Worm (Caenorhabditis elegans) whole organism, early embryonic: ENCODE measurements around the gene srz-6.

Experiments used
- B0310.2 ChIP-seq: sonication (generic microtip); optimal IDR thresholded peaks from 2 replicates; lab custom pipeline; 2016; ENCODE audit warnings: mild to moderate bottlenecking, missing genetic modification characterization, missing compliant biosample characterization
- F13C5.2 ChIP-seq: sonication (generic microtip); optimal IDR thresholded peaks from 2 replicates; lab custom pipeline; 2017; ENCODE audit warnings: mild to moderate bottlenecking, missing genetic modification characterization, inconsistent platforms, missing compliant biosample characterization
- aly-1 ChIP-seq: sonication (generic microtip); optimal IDR thresholded peaks from 2 replicates; lab custom pipeline; 2016; ENCODE audit warnings: missing genetic modification characterization, missing compliant biosample characterization
- ama-1 ChIP-seq: fragments of 150-350 bp; optimal IDR thresholded peaks from 2 replicates; lab custom pipeline; 2014
- ceh-13 ChIP-seq: fragments of 200-800 bp; sonication (Bioruptor generic); optimal IDR thresholded peaks from 2 replicates; lab custom pipeline; 2018; ENCODE audit warnings: mild to moderate bottlenecking, missing genetic modification characterization, missing compliant biosample characterization
- ceh-36 ChIP-seq: sonication (generic microtip); optimal IDR thresholded peaks from 2 replicates; lab custom pipeline; 2016; ENCODE audit warnings: missing genetic modification characterization, inconsistent platforms, missing compliant biosample characterization
- ets-7 ChIP-seq: sonication (generic microtip); optimal IDR thresholded peaks from 2 replicates; lab custom pipeline; 2016; ENCODE audit warnings: missing genotype, missing genetic modification characterization, missing compliant biosample characterization
- flt-1 ChIP-seq: fragments of 200-800 bp; sonication (Bioruptor generic); IDR thresholded peaks from 2 replicates; pipeline ENCODE4 v1.3.6; 2022; ENCODE audit warnings: missing genetic modification characterization, missing compliant biosample characterization
- hmbx-1 ChIP-seq: sonication (generic microtip); optimal IDR thresholded peaks from 2 replicates; lab custom pipeline; 2016; ENCODE audit warnings: mild to moderate bottlenecking, missing genetic modification characterization, missing compliant biosample characterization
- hmg-4 ChIP-seq: fragments of 200-800 bp; sonication (Bioruptor generic); optimal IDR thresholded peaks from 2 replicates; lab custom pipeline; 2018; ENCODE audit warnings: mild to moderate bottlenecking, missing genetic modification characterization, missing compliant biosample characterization
- hnd-1 ChIP-seq: sonication (generic microtip); optimal IDR thresholded peaks from 2 replicates; lab custom pipeline; 2016; ENCODE audit warnings: missing genetic modification characterization, missing compliant biosample characterization
- pes-1 ChIP-seq: fragments of 200-800 bp; sonication (Bioruptor generic); IDR thresholded peaks from 2 replicates; pipeline ENCODE4 v1.3.6; 2022; ENCODE audit warnings: missing genetic modification reagents, missing genetic modification characterization, missing compliant biosample characterization
- scrt-1 ChIP-seq: fragments of 200-800 bp; sonication (Bioruptor generic); IDR thresholded peaks from 2 replicates; pipeline ENCODE4 v1.3.6; 2022; ENCODE audit warnings: missing genetic modification characterization, missing compliant biosample characterization
- sea-1 ChIP-seq: fragments of 200-800 bp; sonication (Bioruptor generic); conservative IDR thresholded peaks from 2 replicates; pipeline ENCODE4 v1.3.6; 2022; ENCODE audit warnings: missing genetic modification characterization, missing compliant biosample characterization
- tbx-11 ChIP-seq: fragments of 200-800 bp; sonication (Bioruptor generic); IDR thresholded peaks from 2 replicates; pipeline ENCODE4 v1.3.6; 2022; ENCODE audit warnings: missing genetic modification characterization, missing compliant biosample characterization
- tbx-37 ChIP-seq: fragments of 200-800 bp; sonication (Bioruptor generic); conservative IDR thresholded peaks from 2 replicates; pipeline ENCODE4 v1.3.6; 2022; ENCODE audit warnings: missing genetic modification reagents, missing genetic modification characterization, missing compliant biosample characterization
- tra-4 ChIP-seq: sonication (generic microtip); optimal IDR thresholded peaks from 2 replicates; lab custom pipeline; 2017; ENCODE audit warnings: missing genetic modification characterization, missing compliant biosample characterization

Gene srz-6

ce11 chrII:12491936-12492335 is at the start of gene srz-6:
TSS of gene srz-6 (plus strand) at chrII:12492236.
- TF ChIP-seq hmg-4 (GFP tag; lab: Kevin White, UChicago) (no peak), ceh-36 (no peak), flt-1 (no peak), hmbx-1 (tag; lab: Kevin White, UChicago) (no peak), hnd-1 (no peak), aly-1 (tag; lab: Kevin White, UChicago) (no peak), ets-7 (tag; lab: Kevin White, UChicago) (no peak), ama-1 (no peak)

DNA sequence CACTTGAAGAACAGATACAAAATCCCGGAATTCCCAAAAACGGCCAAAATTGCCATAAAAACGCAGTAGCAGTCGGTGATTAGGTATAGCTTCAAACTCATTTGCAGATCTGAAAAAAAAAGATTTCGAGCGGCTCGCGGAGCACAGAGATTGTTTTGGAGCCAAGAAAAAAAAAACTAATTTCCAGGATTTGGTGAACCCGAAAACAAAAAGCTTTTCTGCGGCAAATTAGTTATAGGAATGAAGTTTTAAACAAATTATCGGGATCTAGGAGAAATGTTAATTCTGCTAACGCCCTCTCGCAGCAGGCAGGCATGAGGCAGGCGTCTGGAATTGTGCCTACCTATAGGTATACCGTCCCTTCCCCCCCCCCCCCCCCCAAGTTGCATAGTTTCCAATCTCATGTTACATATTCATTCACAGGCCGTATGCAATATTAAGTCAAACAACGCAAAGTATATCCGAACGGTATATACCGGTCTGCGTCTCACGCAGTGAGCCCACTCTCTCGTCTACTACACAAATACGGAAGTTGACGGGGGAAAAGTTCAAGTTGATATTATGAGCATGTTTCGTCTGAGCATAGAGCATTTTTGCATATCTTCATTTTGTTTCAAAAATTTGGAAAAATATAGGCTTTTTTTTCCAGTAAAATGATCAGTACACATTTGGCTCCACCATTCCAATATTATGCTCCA is 47.2 kb upstream of the srz-6 start, which contains the start of the genes W05H5.1 and pitr-6:
W05H5.1 (minus strand) TSS at position 101 of the 698 bp plus-strand sequence.
pitr-6 (plus strand) TSS at position 648 of the 698 bp plus-strand sequence.
- no peak for TF ChIP-seq hmbx-1 (tag; lab: Kevin White, UChicago)
- no peak for TF ChIP-seq tbx-11 (GFP tag; lab: Robert Waterston, UW)
- no peak for TF ChIP-seq aly-1 (tag; lab: Kevin White, UChicago)
- TF ChIP-seq ceh-13 (GFP tag; lab: Kevin White, UChicago), result no peak
- no peak for TF ChIP-seq sea-1 (GFP tag; lab: Robert Waterston, UW)
- no peak for TF ChIP-seq flt-1
- no peak for TF ChIP-seq ets-7 (tag; lab: Kevin White, UChicago)

DNA sequence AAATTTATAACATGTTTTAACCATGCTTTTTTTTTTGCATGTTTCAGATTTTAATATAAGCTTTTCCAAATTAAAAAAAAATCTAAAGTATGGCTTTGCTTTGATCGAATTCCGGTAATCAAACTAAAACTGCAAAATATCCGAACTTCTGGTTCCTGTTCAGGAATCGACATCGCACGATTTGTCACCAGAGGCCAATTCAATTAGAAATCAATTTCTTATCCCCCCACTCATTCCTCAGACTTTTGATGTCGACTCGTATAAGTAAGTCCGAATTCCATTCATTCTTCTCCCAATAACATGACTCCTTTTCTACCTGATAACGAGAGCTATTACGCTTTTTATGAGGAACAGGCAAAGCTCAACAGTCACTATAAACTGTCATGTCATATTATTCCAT is 43.8 kb upstream of the srz-6 start, which contains the start of gene srh-27:
srh-27 (plus strand) TSS at position 301 of the 400 bp plus-strand sequence.
- TF ChIP-seq tra-4 (tag; lab: Kevin White, UChicago), result no peak
- TF ChIP-seq hnd-1, result no peak
- no peak for TF ChIP-seq hmg-4 (GFP tag; lab: Kevin White, UChicago)
- TF ChIP-seq ama-1, result no peak
- TF ChIP-seq pes-1 (GFP tag; lab: Robert Waterston, UW), result no peak
- TF ChIP-seq tbx-37 (GFP tag; lab: Robert Waterston, UW), result no peak
- TF ChIP-seq tbx-11 (GFP tag; lab: Robert Waterston, UW), result no peak
- no peak for TF ChIP-seq ceh-36
- no peak for TF ChIP-seq ceh-13 (GFP tag; lab: Kevin White, UChicago)
- no peak for TF ChIP-seq F13C5.2
- TF ChIP-seq flt-1, result no peak
- no peak for TF ChIP-seq hmbx-1 (tag; lab: Kevin White, UChicago)
- TF ChIP-seq scrt-1 (GFP tag; lab: Robert Waterston, UW), result no peak
- TF ChIP-seq B0310.2 (tag; lab: Kevin White, UChicago), result no peak
- TF ChIP-seq aly-1 (tag; lab: Kevin White, UChicago), result no peak
- TF ChIP-seq ets-7 (tag; lab: Kevin White, UChicago), result no peak
- no peak for TF ChIP-seq sea-1 (GFP tag; lab: Robert Waterston, UW)

DNA sequence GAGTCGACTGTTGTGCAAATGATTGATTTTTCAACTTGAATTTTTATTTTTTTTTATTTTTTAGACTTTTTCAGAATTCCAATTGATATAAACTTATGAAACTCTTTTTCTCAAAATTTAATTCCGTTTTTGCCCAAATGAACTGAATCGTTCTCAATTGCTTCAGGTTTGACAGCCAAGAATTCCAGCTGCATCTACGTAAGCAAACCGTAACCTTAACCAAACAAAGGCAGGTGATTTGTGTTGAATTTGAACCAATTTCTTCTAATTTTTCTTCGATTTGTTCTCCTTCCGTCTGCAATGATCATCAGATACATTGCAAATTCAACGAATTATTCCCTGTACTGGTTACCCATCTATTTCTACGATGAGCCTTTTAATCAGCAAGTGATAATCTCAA is 42.2 kb upstream of the srz-6 start, which contains the start of gene sre-34:
sre-34 (plus strand) TSS at position 301 of the 400 bp plus-strand sequence.
- TF ChIP-seq hnd-1 (no peak), flt-1 (no peak), pes-1 (GFP tag; lab: Robert Waterston, UW) (no peak), B0310.2 (tag; lab: Kevin White, UChicago) (no peak), ceh-13 (GFP tag; lab: Kevin White, UChicago) (no peak), sea-1 (GFP tag; lab: Robert Waterston, UW) (no peak), aly-1 (tag; lab: Kevin White, UChicago) (no peak), ceh-36 (no peak), tra-4 (tag; lab: Kevin White, UChicago) (no peak), hmbx-1 (tag; lab: Kevin White, UChicago) (no peak), tbx-11 (GFP tag; lab: Robert Waterston, UW) (no peak), hmg-4 (GFP tag; lab: Kevin White, UChicago) (no peak), ama-1 (no peak)

DNA sequence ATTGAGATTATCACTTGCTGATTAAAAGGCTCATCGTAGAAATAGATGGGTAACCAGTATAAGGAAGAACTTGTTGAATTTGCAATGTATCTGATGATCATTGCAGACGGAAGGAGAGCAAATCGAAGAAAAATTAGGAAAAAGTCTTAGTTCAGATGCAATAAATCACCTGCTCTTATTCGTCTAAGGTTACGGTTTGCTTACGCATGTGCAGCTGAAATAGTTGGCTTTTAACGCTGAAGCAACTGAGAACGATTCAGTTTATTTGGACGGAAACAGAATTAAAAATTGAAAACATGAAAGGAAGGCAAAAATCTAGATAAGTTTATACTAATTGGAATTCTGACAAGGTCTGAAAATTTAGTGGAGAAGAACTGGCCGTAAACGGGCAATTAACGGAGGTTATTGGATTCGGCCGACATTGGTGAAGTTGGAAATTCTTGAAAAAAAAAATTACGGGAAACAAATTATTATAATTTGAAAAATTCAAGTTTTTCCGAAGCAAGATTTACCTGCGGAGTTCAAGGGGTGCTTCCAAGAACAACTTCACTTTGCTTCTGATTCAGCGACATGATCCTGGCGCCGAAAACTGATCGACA is 39.2 kb upstream of the srz-6 start, which contains the start of the genes sre-35 and sre-33:
sre-35 (minus strand) TSS at position 101 of the 599 bp plus-strand sequence.
sre-33 (plus strand) TSS at position 549 of the 599 bp plus-strand sequence.
- no peak for TF ChIP-seq aly-1 (tag; lab: Kevin White, UChicago)
- no peak for TF ChIP-seq tbx-11 (GFP tag; lab: Robert Waterston, UW)
- TF ChIP-seq hmg-4 (GFP tag; lab: Kevin White, UChicago), result no peak
- TF ChIP-seq hmbx-1 (tag; lab: Kevin White, UChicago), result no peak
- no peak for TF ChIP-seq ama-1
- TF ChIP-seq ets-7 (tag; lab: Kevin White, UChicago), result no peak
- TF ChIP-seq tra-4 (tag; lab: Kevin White, UChicago), result no peak
- TF ChIP-seq sea-1 (GFP tag; lab: Robert Waterston, UW), result no peak
- no peak for TF ChIP-seq hnd-1
- no peak for TF ChIP-seq F13C5.2
- no peak for TF ChIP-seq pes-1 (GFP tag; lab: Robert Waterston, UW)
- no peak for TF ChIP-seq flt-1

ce11 chrII:12456633-12457032 is 35.4 kb upstream of the srz-6 start, which contains the start of gene sre-32:
TSS of gene sre-32 (minus strand) at chrII:12456733.
- TF ChIP-seq pes-1 (GFP tag; lab: Robert Waterston, UW) (no peak), tbx-11 (GFP tag; lab: Robert Waterston, UW) (no peak), ceh-13 (GFP tag; lab: Kevin White, UChicago) (no peak), ets-7 (tag; lab: Kevin White, UChicago) (no peak), scrt-1 (GFP tag; lab: Robert Waterston, UW) (no peak), ceh-36 (no peak), tbx-37 (GFP tag; lab: Robert Waterston, UW) (no peak), hmbx-1 (tag; lab: Kevin White, UChicago) (no peak)

- TF ChIP-seq hmg-4 (GFP tag; lab: Kevin White, UChicago) (no peak), B0310.2 (tag; lab: Kevin White, UChicago) (no peak), sea-1 (GFP tag; lab: Robert Waterston, UW) (no peak), ets-7 (tag; lab: Kevin White, UChicago) (no peak), pes-1 (GFP tag; lab: Robert Waterston, UW) (no peak)
Observed at ce11 chrII:12457275-12457674, 34.8 kb upstream of the srz-6 start, which contains the start of gene sre-38. TSS of gene sre-38 (plus strand) at chrII:12457575.
